Worm (Caenorhabditis elegans): ENCODE data around the gene ZK892.6.
A peak's percentile ranks its signal among the peaks of the same experiment; 100 is the strongest.

The ZK892.6 gene

DNA sequence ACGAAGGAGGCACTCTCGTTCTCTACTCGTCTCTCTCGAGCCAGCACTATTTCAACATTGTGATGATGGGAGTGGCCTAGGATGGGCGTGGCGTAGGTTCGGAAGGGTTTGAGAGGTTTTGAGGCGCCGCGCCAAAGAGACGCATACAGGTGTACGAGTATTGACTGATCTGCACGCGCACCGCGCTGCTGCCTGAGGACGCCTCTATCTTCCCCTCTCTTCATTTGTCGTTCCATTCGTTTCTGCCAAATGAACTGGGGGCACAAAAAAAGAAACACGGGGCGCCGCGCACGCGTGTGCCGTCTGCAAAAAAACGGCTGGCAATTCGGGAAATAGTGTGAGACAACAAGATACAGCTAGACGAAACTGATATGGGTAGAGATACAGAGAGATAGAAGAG, 36.1 kb upstream of the ZK892.6 start, which contains the start of gene lec-2 (continued):
- TF ChIP-seq mab-9 (GFP tag; IDR thresholded peaks at IDR 0.05) (no peak), isw-1 (GFP tag; IDR thresholded peaks at IDR 0.05) (no peak), lin-35 (GFP tag; optimal IDR thresholded peaks at IDR 0.05) (peak in 1 of 2 experiments; percentile 8), ceh-82 (tag; optimal IDR thresholded peaks at IDR 0.05) (peak in 1 of 3 experiments; percentile 3), nhr-28 (tag; optimal IDR thresholded peaks at IDR 0.05) (no peak), hlh-4 (tag; optimal IDR thresholded peaks at IDR 0.05) (no peak), ceh-8 (GFP tag; optimal IDR thresholded peaks at IDR 0.05) (no peak), dpl-1 (GFP tag; optimal IDR thresholded peaks at IDR 0.05) (no peak), ztf-11 (tag; optimal IDR thresholded peaks at IDR 0.05) (no peak), nhr-71 (tag; optimal IDR thresholded peaks at IDR 0.05) (peak; percentile 45), pqm-1 (tag; optimal IDR thresholded peaks at IDR 0.05) (no peak), skn-1 (tag; optimal IDR thresholded peaks at IDR 0.05) (no peak), unc-86 (tag; optimal IDR thresholded peaks at IDR 0.05) (no peak), pag-3 (tag; optimal IDR thresholded peaks at IDR 0.05; ENCODE audit: borderline replicate concordance, insufficient read depth) (peak; percentile 74), sup-37 (GFP tag; optimal IDR thresholded peaks at IDR 0.05) (no peak), unc-98 (GFP tag; IDR thresholded peaks at IDR 0.05) (no peak), blmp-1 (tag; optimal IDR thresholded peaks at IDR 0.05) (no peak), hpl-2 (GFP tag; optimal IDR thresholded peaks at IDR 0.05) (no peak), lin-15B (tag; optimal IDR thresholded peaks at IDR 0.05) (no peak), mef-2 (tag; optimal IDR thresholded peaks at IDR 0.05) (no peak), nhr-85 (tag) (no peak), mdl-1 (tag; optimal IDR thresholded peaks at IDR 0.05) (peak in 1 of 2 experiments; percentile 45), ztf-4 (tag; optimal IDR thresholded peaks at IDR 0.05) (no peak), fkh-4 (tag; optimal IDR thresholded peaks at IDR 0.05; ENCODE audit: borderline replicate concordance) (no peak), elt-2 (tag; optimal IDR thresholded peaks at IDR 0.05) (no peak), C04F5.9 (tag; optimal IDR thresholded peaks at IDR 0.05) (no peak), ceh-90 (tag; optimal IDR thresholded peaks at IDR 0.05) (no peak), ceh-63 (GFP tag; optimal IDR thresholded peaks at IDR 0.05) (no peak), zag-1 (tag; optimal IDR thresholded peaks at IDR 0.05) (no peak), lir-3 (tag; optimal IDR thresholded peaks at IDR 0.05; ENCODE audit: poor library complexity) (no peak), ets-5 (GFP tag; IDR thresholded peaks at IDR 0.05) (no peak), alr-1 (tag; optimal IDR thresholded peaks at IDR 0.05; ENCODE audit: borderline replicate concordance) (no peak), egl-27 (tag; optimal IDR thresholded peaks at IDR 0.05) (no peak), unc-130 (tag; optimal IDR thresholded peaks at IDR 0.05) (no peak), ceh-88 (GFP tag; IDR thresholded peaks at IDR 0.05) (no peak), aha-1 (tag; optimal IDR thresholded peaks at IDR 0.05) (no peak), unc-30 (tag; optimal IDR thresholded peaks at IDR 0.05) (no peak), lin-13 (GFP tag; optimal IDR thresholded peaks at IDR 0.05) (no peak), ces-1 (GFP tag; optimal IDR thresholded peaks at IDR 0.05) (no peak), swsn-7 (tag; optimal IDR thresholded peaks at IDR 0.05) (peak; percentile 28), sptf-1 (tag; optimal IDR thresholded peaks at IDR 0.05) (no peak), Y116A8C.19 (tag; optimal IDR thresholded peaks at IDR 0.05; ENCODE audit: borderline replicate concordance) (no peak), rnt-1 (tag; optimal IDR thresholded peaks at IDR 0.05) (no peak), ama-1 (optimal IDR thresholded peaks at IDR 0.05) (no peak), C16A3.4 (tag; optimal IDR thresholded peaks at IDR 0.05) (no peak), unc-62 (GFP tag; optimal IDR thresholded peaks at IDR 0.05) (no peak), tbx-2 (tag; optimal IDR thresholded peaks at IDR 0.05) (peak; percentile 28), nhr-77 (tag; optimal IDR thresholded peaks at IDR 0.05) (no peak), nhr-47 (tag; optimal IDR thresholded peaks at IDR 0.05) (peak; percentile 22), lin-39 (tag; optimal IDR thresholded peaks at IDR 0.05) (no peak), grh-1 (GFP tag; IDR thresholded peaks at IDR 0.05) (no peak), jun-1 (tag; optimal IDR thresholded peaks at IDR 0.05) (no peak), aly-2 (tag; optimal IDR thresholded peaks at IDR 0.05) (no peak), C34B4.2 (tag; optimal IDR thresholded peaks at IDR 0.05) (no peak)

Data from whole organism, L1 larva.